Worm (Caenorhabditis elegans): ENCODE measurements around the gene C34B4.5.

DNA sequence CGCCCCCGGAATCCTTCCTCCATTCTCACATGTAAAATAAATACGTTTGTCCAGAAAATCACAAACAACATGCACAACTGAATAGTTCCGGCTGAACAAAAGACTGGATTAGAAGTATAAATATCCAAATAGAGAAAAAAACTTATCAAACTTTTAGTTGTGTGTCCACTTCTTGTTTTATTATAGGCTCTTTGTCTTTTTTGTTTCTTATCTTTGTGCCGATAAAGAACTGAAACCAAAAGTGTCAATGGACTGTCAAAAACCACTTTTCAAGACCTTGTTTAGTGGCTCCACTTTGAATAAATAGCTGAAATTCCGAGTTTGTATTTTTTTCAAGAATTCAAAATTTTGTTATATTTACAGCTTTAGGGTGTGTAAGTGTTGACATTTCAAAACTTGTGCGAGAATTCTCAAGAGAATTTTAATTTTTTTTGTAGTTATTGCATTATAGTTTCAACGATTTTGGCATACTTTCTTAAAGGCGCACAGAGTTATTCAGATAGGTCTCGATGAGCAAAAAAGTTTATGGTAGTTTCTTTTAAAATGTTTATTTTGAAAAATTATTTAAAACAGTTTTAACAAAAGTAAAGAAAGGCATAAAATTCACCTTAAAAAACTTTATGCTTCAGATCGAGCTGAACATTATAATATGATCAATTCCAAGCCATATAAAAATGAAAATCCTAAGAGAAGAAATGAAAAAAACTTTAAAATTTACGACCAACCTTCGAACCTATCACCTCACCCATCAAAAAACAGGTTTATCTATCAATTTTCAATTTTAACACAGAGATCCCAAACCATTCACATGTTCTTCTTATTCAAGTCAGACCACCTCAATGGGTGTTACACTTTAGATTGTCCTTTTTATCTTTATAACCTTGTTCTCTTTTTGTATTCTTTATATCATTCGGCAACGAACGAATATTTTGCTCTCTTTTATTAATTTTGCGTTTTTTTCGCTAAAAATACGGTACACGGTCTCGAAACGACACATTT lies 49.3 kb upstream of the C34B4.5 start:
- TF ChIP-seq ama-1 (optimal IDR thresholded peaks at IDR 0.05) (no peak), tbx-7 (tag; optimal IDR thresholded peaks at IDR 0.05) (no peak)

Data from whole organism, late embryonic.